Worm (Caenorhabditis elegans): ENCODE data around the gene picc-1.

Gene picc-1

ce11 chrV:6018944-6019450, at the start of gene picc-1:
TSS of gene picc-1 (plus strand) at chrV:6018994.
- TF ChIP-seq ets-7 (tag; optimal IDR thresholded peaks at IDR 0.05) = no peak
- TF ChIP-seq ceh-36 (tag; optimal IDR thresholded peaks at IDR 0.05) = no peak
- TF ChIP-seq sea-1 (GFP tag; conservative IDR thresholded peaks at IDR 0.05) = no peak
- TF ChIP-seq pes-1 (GFP tag; IDR thresholded peaks at IDR 0.05) = no peak
- no peak for TF ChIP-seq hnd-1 (tag; optimal IDR thresholded peaks at IDR 0.05)
- no peak for TF ChIP-seq ceh-13 (GFP tag; optimal IDR thresholded peaks at IDR 0.05)
- no peak for TF ChIP-seq ama-1 (optimal IDR thresholded peaks at IDR 0.05)
- no peak for TF ChIP-seq hmg-4 (GFP tag; optimal IDR thresholded peaks at IDR 0.05)
- TF ChIP-seq F13C5.2 (tag; optimal IDR thresholded peaks at IDR 0.05) = no peak
- no peak for TF ChIP-seq tbx-37 (GFP tag; conservative IDR thresholded peaks at IDR 0.05)
- TF ChIP-seq tbx-11 (GFP tag; IDR thresholded peaks at IDR 0.05) = no peak
- no peak for TF ChIP-seq flt-1 (GFP tag; IDR thresholded peaks at IDR 0.05)
- no peak for TF ChIP-seq hmbx-1 (tag; optimal IDR thresholded peaks at IDR 0.05)
- TF ChIP-seq B0310.2 (tag; optimal IDR thresholded peaks at IDR 0.05) = no peak
- no peak for TF ChIP-seq tra-4 (tag; optimal IDR thresholded peaks at IDR 0.05)
- TF ChIP-seq scrt-1 (GFP tag; IDR thresholded peaks at IDR 0.05) = no peak

- no peak for TF ChIP-seq ceh-36 (tag; optimal IDR thresholded peaks at IDR 0.05)
- TF ChIP-seq hmg-4 (GFP tag; optimal IDR thresholded peaks at IDR 0.05) = no peak
- TF ChIP-seq hnd-1 (tag; optimal IDR thresholded peaks at IDR 0.05) = no peak
- TF ChIP-seq B0310.2 (tag; optimal IDR thresholded peaks at IDR 0.05) = no peak
- TF ChIP-seq ets-7 (tag; optimal IDR thresholded peaks at IDR 0.05) = no peak
- TF ChIP-seq flt-1 (GFP tag; IDR thresholded peaks at IDR 0.05) = no peak
- TF ChIP-seq scrt-1 (GFP tag; IDR thresholded peaks at IDR 0.05) = no peak
- no peak for TF ChIP-seq sea-1 (GFP tag; conservative IDR thresholded peaks at IDR 0.05)
- TF ChIP-seq F13C5.2 (tag; optimal IDR thresholded peaks at IDR 0.05) = no peak
- TF ChIP-seq ceh-13 (GFP tag; optimal IDR thresholded peaks at IDR 0.05) = no peak
- TF ChIP-seq tra-4 (tag; optimal IDR thresholded peaks at IDR 0.05) = no peak
- no peak for TF ChIP-seq aly-1 (tag; optimal IDR thresholded peaks at IDR 0.05)
- TF ChIP-seq hmbx-1 (tag; optimal IDR thresholded peaks at IDR 0.05) = no peak
- no peak for TF ChIP-seq tbx-11 (GFP tag; IDR thresholded peaks at IDR 0.05)
- TF ChIP-seq pes-1 (GFP tag; IDR thresholded peaks at IDR 0.05) = no peak
- TF ChIP-seq tbx-37 (GFP tag; conservative IDR thresholded peaks at IDR 0.05) = no peak
Measured at ce11 chrV:5972582-5972981, 46.2 kb upstream of the picc-1 start.

- no peak for TF ChIP-seq scrt-1 (GFP tag; IDR thresholded peaks at IDR 0.05)
- no peak for TF ChIP-seq tra-4 (tag; optimal IDR thresholded peaks at IDR 0.05)
- no peak for TF ChIP-seq sea-1 (GFP tag; conservative IDR thresholded peaks at IDR 0.05)
- TF ChIP-seq F13C5.2 (tag; optimal IDR thresholded peaks at IDR 0.05) = no peak
- TF ChIP-seq hmg-4 (GFP tag; optimal IDR thresholded peaks at IDR 0.05) = no peak
- no peak for TF ChIP-seq aly-1 (tag; optimal IDR thresholded peaks at IDR 0.05)
- no peak for TF ChIP-seq ceh-36 (tag; optimal IDR thresholded peaks at IDR 0.05)
- TF ChIP-seq hmbx-1 (tag; optimal IDR thresholded peaks at IDR 0.05) = no peak
- no peak for TF ChIP-seq tbx-11 (GFP tag; IDR thresholded peaks at IDR 0.05)
- no peak for TF ChIP-seq hnd-1 (tag; optimal IDR thresholded peaks at IDR 0.05)
- no peak for TF ChIP-seq B0310.2 (tag; optimal IDR thresholded peaks at IDR 0.05)
Measured at ce11 chrV:5973713-5974112, 45.1 kb upstream of the picc-1 start.

ce11 chrV:5975724-5976123, 43.1 kb upstream of the picc-1 start, which contains the start of gene acy-2:
TSS of gene acy-2 (plus strand) at chrV:5976024.
- no peak for TF ChIP-seq tra-4 (tag; optimal IDR thresholded peaks at IDR 0.05)
- no peak for TF ChIP-seq B0310.2 (tag; optimal IDR thresholded peaks at IDR 0.05)

- TF ChIP-seq hmbx-1 (tag; optimal IDR thresholded peaks at IDR 0.05) (no peak), hnd-1 (tag; optimal IDR thresholded peaks at IDR 0.05) (no peak), aly-1 (tag; optimal IDR thresholded peaks at IDR 0.05) (no peak), ets-7 (tag; optimal IDR thresholded peaks at IDR 0.05) (no peak), tbx-11 (GFP tag; IDR thresholded peaks at IDR 0.05) (no peak), tbx-37 (GFP tag; conservative IDR thresholded peaks at IDR 0.05) (no peak), scrt-1 (GFP tag; IDR thresholded peaks at IDR 0.05) (no peak), hmg-4 (GFP tag; optimal IDR thresholded peaks at IDR 0.05) (no peak), F13C5.2 (tag; optimal IDR thresholded peaks at IDR 0.05) (no peak), pes-1 (GFP tag; IDR thresholded peaks at IDR 0.05) (no peak), ceh-36 (tag; optimal IDR thresholded peaks at IDR 0.05) (no peak), ama-1 (optimal IDR thresholded peaks at IDR 0.05) (no peak)
Measured at ce11 chrV:5982722-5983121, 36.1 kb upstream of the picc-1 start.

- TF ChIP-seq hnd-1 (tag; optimal IDR thresholded peaks at IDR 0.05) (no peak), sea-1 (GFP tag; conservative IDR thresholded peaks at IDR 0.05) (no peak), ama-1 (optimal IDR thresholded peaks at IDR 0.05) (no peak), ceh-36 (tag; optimal IDR thresholded peaks at IDR 0.05) (no peak), hmg-4 (GFP tag; optimal IDR thresholded peaks at IDR 0.05) (no peak), tbx-11 (GFP tag; IDR thresholded peaks at IDR 0.05) (no peak), scrt-1 (GFP tag; IDR thresholded peaks at IDR 0.05) (no peak), tra-4 (tag; optimal IDR thresholded peaks at IDR 0.05) (no peak), F13C5.2 (tag; optimal IDR thresholded peaks at IDR 0.05) (no peak), ceh-13 (GFP tag; optimal IDR thresholded peaks at IDR 0.05) (no peak), ets-7 (tag; optimal IDR thresholded peaks at IDR 0.05) (no peak)
Measured at ce11 chrV:5983380-5983779, 35.4 kb upstream of the picc-1 start, which contains the start of gene dhs-16. TSS of gene dhs-16 (plus strand) at chrV:5983745.

- TF ChIP-seq B0310.2 (tag; optimal IDR thresholded peaks at IDR 0.05) = no peak
- no peak for TF ChIP-seq ceh-36 (tag; optimal IDR thresholded peaks at IDR 0.05)
- TF ChIP-seq ama-1 (optimal IDR thresholded peaks at IDR 0.05) = no peak
- no peak for TF ChIP-seq sea-1 (GFP tag; conservative IDR thresholded peaks at IDR 0.05)
- no peak for TF ChIP-seq pes-1 (GFP tag; IDR thresholded peaks at IDR 0.05)
Measured at ce11 chrV:5984244-5984643, 34.5 kb upstream of the picc-1 start.

- TF ChIP-seq flt-1 (GFP tag; IDR thresholded peaks at IDR 0.05) (no peak), B0310.2 (tag; optimal IDR thresholded peaks at IDR 0.05) (no peak), aly-1 (tag; optimal IDR thresholded peaks at IDR 0.05) (no peak), ceh-36 (tag; optimal IDR thresholded peaks at IDR 0.05) (no peak), tbx-37 (GFP tag; conservative IDR thresholded peaks at IDR 0.05) (no peak), ets-7 (tag; optimal IDR thresholded peaks at IDR 0.05) (no peak), sea-1 (GFP tag; conservative IDR thresholded peaks at IDR 0.05) (no peak), ceh-13 (GFP tag; optimal IDR thresholded peaks at IDR 0.05) (no peak), scrt-1 (GFP tag; IDR thresholded peaks at IDR 0.05) (no peak)
Measured at ce11 chrV:5986755-5987154, 32.0 kb upstream of the picc-1 start, which contains the start of gene C10F3.7. TSS of gene C10F3.7 (minus strand) at chrV:5986855.

Measured in whole organism, early embryonic.